Fruit fly (Drosophila melanogaster) whole organism, adult: ENCODE data around the gene sgg.

Experiments used
- CG14711 ChIP-seq: fragments of 200-800 bp; sonication (Bioruptor generic); optimal IDR thresholded peaks from 2 replicates; lab custom pipeline; 2018; ENCODE audit warnings: missing biosample characterization, mild to moderate bottlenecking, missing genetic modification characterization, moderate library complexity
- CG1620 ChIP-seq: fragments of 200-800 bp; sonication (Bioruptor generic); optimal IDR thresholded peaks from 2 replicates; lab custom pipeline; 2016; ENCODE audit warnings: missing biosample characterization, missing genetic modification characterization
- CG33017 ChIP-seq: fragments of 200-800 bp; sonication (Bioruptor generic); optimal IDR thresholded peaks from 2 replicates; lab custom pipeline; 2018; ENCODE audit warnings: missing biosample characterization, mild to moderate bottlenecking, missing genetic modification characterization, moderate library complexity
- CG7045 ChIP-seq: fragments of 200-800 bp; sonication (Bioruptor generic); optimal IDR thresholded peaks from 2 replicates; lab custom pipeline; 2017; ENCODE audit warnings: missing biosample characterization, mild to moderate bottlenecking, missing genetic modification characterization
- Hr96 ChIP-seq: fragments of 200-800 bp; sonication (Bioruptor generic); optimal IDR thresholded peaks from 2 replicates; lab custom pipeline; 2016; ENCODE audit warnings: missing biosample characterization, missing genetic modification characterization
- Mnt ChIP-seq: fragments of 200-800 bp; sonication (Bioruptor generic); optimal IDR thresholded peaks from 2 replicates; lab custom pipeline; 2016; ENCODE audit warnings: missing biosample characterization, mild to moderate bottlenecking, missing genetic modification characterization
- bab1 ChIP-seq: fragments of 200-800 bp; sonication (Bioruptor generic); optimal IDR thresholded peaks from 3 replicates; lab custom pipeline; 2019; ENCODE audit warnings: missing biosample characterization, mild to moderate bottlenecking, missing genetic modification characterization, moderate library complexity
- cic ChIP-seq: fragments of 200-800 bp; sonication (Bioruptor generic); optimal IDR thresholded peaks from 2 replicates; lab custom pipeline; 2017; ENCODE audit warnings: missing biosample characterization, mild to moderate bottlenecking, missing genetic modification characterization, moderate library complexity
- pad ChIP-seq: fragments of 200-800 bp; sonication (Bioruptor generic); optimal IDR thresholded peaks from 3 replicates; lab custom pipeline; 2017; ENCODE audit warnings: missing biosample characterization, missing genetic modification characterization, mild to moderate bottlenecking, moderate library complexity, missing genetic modification reagents
- tj ChIP-seq: fragments of 200-800 bp; sonication (Bioruptor generic); optimal IDR thresholded peaks from 3 replicates; lab custom pipeline; 2017; ENCODE audit warnings: missing biosample characterization, mild to moderate bottlenecking, missing genetic modification characterization, moderate library complexity
- toe ChIP-seq: fragments of 200-800 bp; sonication (Bioruptor generic); optimal IDR thresholded peaks from 2 replicates; lab custom pipeline; 2016; ENCODE audit warnings: missing biosample characterization, missing genetic modification characterization

dm6 chrX:2647950-2648613 is 14.3 kb downstream of the sgg start:
- TF ChIP-seq tj (GFP tag; lab: Kevin White, UChicago) (no peak), pad (GFP tag; lab: Kevin White, UChicago) (no peak), Mnt (GFP tag; lab: Kevin White, UChicago) (no peak), CG1620 (no peak), toe (GFP tag; lab: Kevin White, UChicago) (no peak), Hr96 (GFP tag; lab: Kevin White, UChicago) (no peak), cic (GFP tag; lab: Kevin White, UChicago) (no peak), CG7045 (no peak), bab1 (GFP tag; lab: Kevin White, UChicago) (no peak), CG33017 (tag; lab: Kevin White, UChicago) (no peak), CG14711 (tag; lab: Kevin White, UChicago) (no peak)
